Fruit fly (Drosophila melanogaster) whole organism, wandering third instar larva: ENCODE measurements around the gene Acsf2.

ENCODE experiments used
- CG9705 ChIP-seq: fragments of 200-800 bp; sonication (Bioruptor generic); optimal IDR thresholded peaks from 2 replicates; lab custom pipeline; 2018; ENCODE audit warnings: missing biosample characterization, mild to moderate bottlenecking, missing genetic modification characterization
- Dif ChIP-seq: fragments of 200-275, 200-300 bp; sonication (Bioruptor generic); optimal IDR thresholded peaks from 2 replicates; lab custom pipeline; 2018; ENCODE audit warnings: missing biosample characterization, missing genetic modification characterization; ENCODE audit not compliant: partially characterized antibody
- Hnf4 ChIP-seq: fragments of 200-800 bp; sonication (Bioruptor generic); optimal IDR thresholded peaks from 2 replicates; lab custom pipeline; 2016; ENCODE audit warnings: missing biosample characterization, mild to moderate bottlenecking, missing genetic modification characterization
- Jra ChIP-seq: sonication (Bioruptor generic); optimal IDR thresholded peaks from 2 replicates; lab custom pipeline; 2016; ENCODE audit warnings: missing biosample characterization, missing genetic modification characterization
- N ChIP-seq: fragments of >200 bp; optimal IDR thresholded peaks from 2 replicates; lab custom pipeline; 2018; ENCODE audit warnings: missing biosample characterization, missing external identifiers, missing genetic modification characterization
- Sp1 ChIP-seq: fragments of 200-800 bp; sonication (Bioruptor generic); optimal IDR thresholded peaks from 3 replicates; lab custom pipeline; 2019; ENCODE audit warnings: missing biosample characterization, mild to moderate bottlenecking, missing genetic modification characterization, moderate library complexity
- foxo ChIP-seq, 2 experiments: fragments of 200-800 bp; sonication (Bioruptor generic); optimal IDR thresholded peaks; 2 replicates in 1 of 2; 3 replicates in 1 of 2; lab custom pipeline; 2016 to 2017; ENCODE audit warnings: missing biosample characterization in 2 of 2, missing genetic modification characterization in 2 of 2
- jim ChIP-seq: fragments of 175-275, 200-325 bp; sonication (Bioruptor generic); optimal IDR thresholded peaks from 2 replicates; lab custom pipeline; 2016; ENCODE audit warnings: missing biosample characterization, mild to moderate bottlenecking, missing genetic modification characterization
- pan ChIP-seq: fragments of >200 bp; optimal IDR thresholded peaks from 2 replicates; lab custom pipeline; 2017
- sage ChIP-seq: fragments of 200-800 bp; sonication (Bioruptor generic); optimal IDR thresholded peaks from 2 replicates; lab custom pipeline; 2016; ENCODE audit warnings: missing biosample characterization, mild to moderate bottlenecking, missing genetic modification characterization
- tai ChIP-seq: sonication (Bioruptor generic); optimal IDR thresholded peaks from 2 replicates; lab custom pipeline; 2016; ENCODE audit warnings: missing biosample characterization, missing genetic modification characterization
- usp ChIP-seq: fragments of >200 bp; optimal IDR thresholded peaks from 2 replicates; lab custom pipeline; 2017; ENCODE audit warnings: missing biosample characterization, missing genetic modification characterization

- no peak for TF ChIP-seq pan (lab: Kevin White, UChicago)
- no peak for TF ChIP-seq Hnf4 (GFP tag; lab: Kevin White, UChicago)
- TF ChIP-seq Sp1 (GFP tag; lab: Kevin White, UChicago): no peak
- no peak for TF ChIP-seq jim (GFP tag; lab: Kevin White, UChicago)
- TF ChIP-seq CG9705: no peak
- no peak for TF ChIP-seq Jra (GFP tag; lab: Kevin White, UChicago)
- TF ChIP-seq tai (GFP tag; lab: Kevin White, UChicago): no peak
- no peak for TF ChIP-seq sage
- no peak for TF ChIP-seq usp (GFP tag; lab: Kevin White, UChicago)
- TF ChIP-seq foxo (GFP tag; optimal IDR thresholded peaks at IDR 0.05; lab: Kevin White, UChicago): no peak
- TF ChIP-seq Dif: no peak
- TF ChIP-seq N (GFP tag; lab: Kevin White, UChicago): no peak
Measured at dm6 chr2L:5362351-5362750, 20.3 kb upstream of the Acsf2 start.
